Fruit fly (Drosophila melanogaster): ENCODE results near the gene CG18417.

The CG18417 gene

dm6 chr3L:7432265-7432664 is 32.4 kb downstream of the CG18417 start (continued):
- TF ChIP-seq CG14710 (tag; optimal IDR thresholded peaks at IDR 0.05) = no peak

- TF ChIP-seq CG2199 (GFP tag; IDR thresholded peaks at IDR 0.05) (peak; percentile 62; the same call in 2 of the 3 replicates), CG9932 (GFP tag; IDR thresholded peaks at IDR 0.05) (no peak), Eip74EF (GFP tag; optimal IDR thresholded peaks at IDR 0.05) (no peak), mirr (GFP tag; optimal IDR thresholded peaks at IDR 0.05) (no peak), C15 (GFP tag; IDR thresholded peaks at IDR 0.05) (no peak), Mes4 (GFP tag; optimal IDR thresholded peaks at IDR 0.05) (no peak), MESR4 (GFP tag; optimal IDR thresholded peaks at IDR 0.05) (no peak), Tbp (GFP tag; optimal IDR thresholded peaks at IDR 0.05) (no peak), toy (GFP tag; IDR thresholded peaks at IDR 0.05) (no peak), sug (tag; optimal IDR thresholded peaks at IDR 0.05) (no peak), emc (GFP tag; optimal IDR thresholded peaks at IDR 0.05) (no peak), CG9797 (GFP tag; optimal IDR thresholded peaks at IDR 0.05) (no peak), fd3F (GFP tag; optimal IDR thresholded peaks at IDR 0.05) (no peak), Dref (GFP tag; IDR thresholded peaks at IDR 0.05) (no peak), CG8290 (GFP tag; optimal IDR thresholded peaks at IDR 0.05) (no peak), CG8290 (tag; optimal IDR thresholded peaks at IDR 0.05) (no peak), disco-r (GFP tag; optimal IDR thresholded peaks at IDR 0.05) (no peak), esg (GFP tag; conservative IDR thresholded peaks at IDR 0.05) (no peak), CG9817 (tag; optimal IDR thresholded peaks at IDR 0.05) (no peak), Ets65A (GFP tag) (peak; percentile 53), Sox100B (GFP tag; optimal IDR thresholded peaks at IDR 0.05) (peak; percentile 13), CG10543 (GFP tag; optimal IDR thresholded peaks at IDR 0.05) (no peak), Meics (GFP tag; optimal IDR thresholded peaks at IDR 0.05) (no peak), Fer2 (tag; optimal IDR thresholded peaks at IDR 0.05) (no peak), zfh2 (GFP tag; optimal IDR thresholded peaks at IDR 0.05) (no peak), CG3847 (GFP tag; IDR thresholded peaks at IDR 0.05) (no peak), oc (tag; optimal IDR thresholded peaks at IDR 0.05) (no peak), Med (GFP tag) (peak; percentile 30), Asciz (GFP tag; optimal IDR thresholded peaks at IDR 0.05) (no peak), sens (GFP tag) (peak; percentile 56)
These were observed 33.0 kb downstream of the CG18417 start for dm6 chr3L:7432811-7433324.

dm6 chr3L:7433325-7433827 is 33.5 kb downstream of the CG18417 start:
- TF ChIP-seq Nf-YC (tag; optimal IDR thresholded peaks at IDR 0.05) (peak; percentile 4), sd (tag; optimal IDR thresholded peaks at IDR 0.05) (peak; percentile 28), luna (GFP tag; optimal IDR thresholded peaks at IDR 0.05) (no peak), Gsc (GFP tag; IDR thresholded peaks at IDR 0.05) (no peak), Dbx (GFP tag; IDR thresholded peaks at IDR 0.05) (0 out of 3 replicates have a peak, but pooled peaks have one; percentile 39), CG1602 (GFP tag; optimal IDR thresholded peaks at IDR 0.05) (no peak), hbn (GFP tag; IDR thresholded peaks at IDR 0.05; ENCODE audit: partially characterized antibody) (no peak), twi (tag; optimal IDR thresholded peaks at IDR 0.05) (no peak), CG4820 (GFP tag; optimal IDR thresholded peaks at IDR 0.05) (no peak), pfk (GFP tag; optimal IDR thresholded peaks at IDR 0.05) (no peak), slbo (GFP tag; IDR thresholded peaks at IDR 0.05) (peak; percentile 35; the same call in 1 of the 2 replicates), CG11695 (GFP tag; IDR thresholded peaks at IDR 0.05) (peak; percentile 28; the same call in 1 of the 3 replicates), sr (GFP tag; IDR thresholded peaks at IDR 0.05) (peak; percentile 91), MTF-1 (GFP tag; optimal IDR thresholded peaks at IDR 0.05; ENCODE audit: borderline replicate concordance) (no peak), CG18619 (GFP tag; optimal IDR thresholded peaks at IDR 0.05) (peak; percentile 9), psq (GFP tag; optimal IDR thresholded peaks at IDR 0.05) (no peak), CG12155 (GFP tag; optimal IDR thresholded peaks at IDR 0.05) (no peak), Stat92E (GFP tag; optimal IDR thresholded peaks at IDR 0.05) (no peak), lov (optimal IDR thresholded peaks at IDR 0.05) (no peak), lov (GFP tag; IDR thresholded peaks at IDR 0.05) (no peak)

Measured in whole organism, embryonic.